Fruit fly (Drosophila melanogaster) whole organism, wandering third instar larva: ENCODE results near the gene CstF50.

Experiments used
- CG32264 ChIP-seq: fragments of 200-800 bp; sonication (Bioruptor generic); optimal IDR thresholded peaks from 2 replicates; lab custom pipeline; 2016; ENCODE audit warnings: missing biosample characterization, missing genetic modification characterization
- CG9705 ChIP-seq: fragments of 200-800 bp; sonication (Bioruptor generic); optimal IDR thresholded peaks from 2 replicates; lab custom pipeline; 2018; ENCODE audit warnings: missing biosample characterization, mild to moderate bottlenecking, missing genetic modification characterization
- CrebA ChIP-seq: fragments of 200-800 bp; sonication (Bioruptor generic); optimal IDR thresholded peaks from 2 replicates; lab custom pipeline; 2016; ENCODE audit warnings: missing biosample characterization, mild to moderate bottlenecking, missing genetic modification characterization, borderline replicate concordance
- Dfd ChIP-seq: fragments of >200 bp; optimal IDR thresholded peaks from 2 replicates; lab custom pipeline; 2017; ENCODE audit warnings: missing biosample characterization, missing genetic modification characterization
- Dif ChIP-seq: fragments of 200-275, 200-300 bp; sonication (Bioruptor generic); optimal IDR thresholded peaks from 2 replicates; lab custom pipeline; 2018; ENCODE audit warnings: missing biosample characterization, missing genetic modification characterization; ENCODE audit not compliant: partially characterized antibody
- GATAd ChIP-seq: sonication (Bioruptor generic); optimal IDR thresholded peaks from 2 replicates; lab custom pipeline; 2016; ENCODE audit warnings: missing biosample characterization, missing genetic modification characterization
- HLH106 ChIP-seq: fragments of 200-800 bp; optimal IDR thresholded peaks from 3 replicates; lab custom pipeline; 2019; ENCODE audit warnings: missing biosample characterization, mild to moderate bottlenecking, missing genetic modification characterization, moderate library complexity
- Hnf4 ChIP-seq: fragments of 200-800 bp; sonication (Bioruptor generic); optimal IDR thresholded peaks from 2 replicates; lab custom pipeline; 2016; ENCODE audit warnings: missing biosample characterization, mild to moderate bottlenecking, missing genetic modification characterization
- Jra ChIP-seq: sonication (Bioruptor generic); optimal IDR thresholded peaks from 2 replicates; lab custom pipeline; 2016; ENCODE audit warnings: missing biosample characterization, missing genetic modification characterization
- Mio ChIP-seq: sonication (Bioruptor generic); optimal IDR thresholded peaks from 2 replicates; lab custom pipeline; 2016; ENCODE audit warnings: missing biosample characterization, missing genetic modification characterization
- Myc ChIP-seq: fragments of >200 bp; optimal IDR thresholded peaks from 2 replicates; lab custom pipeline; 2017
- N ChIP-seq: fragments of >200 bp; optimal IDR thresholded peaks from 2 replicates; lab custom pipeline; 2018; ENCODE audit warnings: missing biosample characterization, missing external identifiers, missing genetic modification characterization
- OdsH ChIP-seq: fragments of 200-800 bp; sonication (Bioruptor generic); optimal IDR thresholded peaks from 2 replicates; lab custom pipeline; 2016; ENCODE audit warnings: missing biosample characterization, mild to moderate bottlenecking, missing genetic modification characterization
- Rel ChIP-seq, 2 experiments: fragments of 200-800 bp; sonication (Bioruptor generic) in 1 of 2; optimal IDR thresholded peaks; 2 replicates in 1 of 2; 3 replicates in 1 of 2; lab custom pipeline; 2016 to 2019; ENCODE audit warnings: mild to moderate bottlenecking in 2 of 2, missing biosample characterization in 2 of 2, missing genetic modification characterization in 2 of 2, moderate library complexity in 1 of 2
- Sp1 ChIP-seq: fragments of 200-800 bp; sonication (Bioruptor generic); optimal IDR thresholded peaks from 3 replicates; lab custom pipeline; 2019; ENCODE audit warnings: missing biosample characterization, mild to moderate bottlenecking, missing genetic modification characterization, moderate library complexity
- Vsx2 ChIP-seq: fragments of 200-300, 225-300 bp; sonication (Bioruptor generic); optimal IDR thresholded peaks from 2 replicates; lab custom pipeline; 2018; ENCODE audit warnings: missing biosample characterization, missing genetic modification characterization; ENCODE audit not compliant: partially characterized antibody
- br ChIP-seq: fragments of 200-800 bp; sonication (Bioruptor generic); optimal IDR thresholded peaks from 2 replicates; lab custom pipeline; 2016; ENCODE audit warnings: missing biosample characterization, missing genetic modification characterization
- brk ChIP-seq: fragments of 200-800 bp; sonication (Bioruptor generic); optimal IDR thresholded peaks from 2 replicates; lab custom pipeline; 2016; ENCODE audit warnings: missing biosample characterization, mild to moderate bottlenecking, missing genetic modification characterization
- dl ChIP-seq, 2 experiments: fragments of 175-275, 200-275 bp in 1 of 2; fragments of 200-275 bp in 1 of 2; sonication (Bioruptor generic); optimal IDR thresholded peaks; lab custom pipeline; 2018; ENCODE audit warnings: mild to moderate bottlenecking in 2 of 2, missing biosample characterization in 2 of 2, missing genetic modification characterization in 2 of 2, moderate library complexity in 2 of 2; ENCODE audit not compliant: partially characterized antibody in 2 of 2, insufficient read depth in 1 of 2
- dmrt93B ChIP-seq: fragments of 200-800 bp; sonication (Bioruptor generic); optimal IDR thresholded peaks from 2 replicates; lab custom pipeline; 2018; ENCODE audit warnings: missing biosample characterization, mild to moderate bottlenecking, missing genetic modification characterization
- dsf ChIP-seq: sonication (Bioruptor generic); optimal IDR thresholded peaks from 2 replicates; lab custom pipeline; 2016; ENCODE audit warnings: missing biosample characterization, missing genetic modification characterization, borderline replicate concordance
- fru ChIP-seq: fragments of 200-800 bp; sonication (Bioruptor generic); optimal IDR thresholded peaks from 3 replicates; lab custom pipeline; 2016; ENCODE audit warnings: missing biosample characterization, mild to moderate bottlenecking, missing genetic modification characterization
- h ChIP-seq: fragments of 200-800 bp; sonication (Bioruptor generic); optimal IDR thresholded peaks from 3 replicates; lab custom pipeline; 2016; ENCODE audit warnings: missing biosample characterization, mild to moderate bottlenecking, missing genetic modification characterization
- jim ChIP-seq: fragments of 175-275, 200-325 bp; sonication (Bioruptor generic); optimal IDR thresholded peaks from 2 replicates; lab custom pipeline; 2016; ENCODE audit warnings: missing biosample characterization, mild to moderate bottlenecking, missing genetic modification characterization
- pan ChIP-seq: fragments of >200 bp; optimal IDR thresholded peaks from 2 replicates; lab custom pipeline; 2017
- psq ChIP-seq: fragments of 200-800 bp; sonication (Bioruptor generic); optimal IDR thresholded peaks from 3 replicates; lab custom pipeline; 2017; ENCODE audit warnings: missing biosample characterization, mild to moderate bottlenecking, missing genetic modification characterization, moderate library complexity
- rgr ChIP-seq: fragments of 200-800 bp; sonication (Bioruptor generic); optimal IDR thresholded peaks from 3 replicates; lab custom pipeline; 2016; ENCODE audit warnings: missing biosample characterization, mild to moderate bottlenecking, missing genetic modification characterization
- sage ChIP-seq: fragments of 200-800 bp; sonication (Bioruptor generic); optimal IDR thresholded peaks from 2 replicates; lab custom pipeline; 2016; ENCODE audit warnings: missing biosample characterization, mild to moderate bottlenecking, missing genetic modification characterization
- sv ChIP-seq: fragments of 200-800 bp; sonication (Bioruptor generic); optimal IDR thresholded peaks from 3 replicates; lab custom pipeline; 2016; ENCODE audit warnings: missing biosample characterization, missing genetic modification characterization
- usp ChIP-seq: fragments of >200 bp; optimal IDR thresholded peaks from 2 replicates; lab custom pipeline; 2017; ENCODE audit warnings: missing biosample characterization, missing genetic modification characterization
- woc ChIP-seq: sonication (Bioruptor generic); optimal IDR thresholded peaks from 2 replicates; lab custom pipeline; 2016; ENCODE audit warnings: missing biosample characterization, mild to moderate bottlenecking, missing genetic modification characterization

Gene CstF50

dm6 chr3R:31706142-31706894 is 30.4 kb downstream of the CstF50 start:
- no peak for TF ChIP-seq Mio (GFP tag; lab: Kevin White, UChicago)
- no peak for TF ChIP-seq psq (GFP tag; lab: Kevin White, UChicago)
- no peak for TF ChIP-seq Sp1 (GFP tag; lab: Kevin White, UChicago)
- TF ChIP-seq sage (GFP tag; lab: Kevin White, UChicago): no peak
- no peak for TF ChIP-seq Rel (GFP tag; optimal IDR thresholded peaks at IDR 0.05; lab: Kevin White, UChicago)
- TF ChIP-seq Rel (tag; optimal IDR thresholded peaks at IDR 0.05; lab: Kevin White, UChicago): no peak
- no peak for TF ChIP-seq CG9705 (GFP tag; lab: Kevin White, UChicago)
- TF ChIP-seq CrebA (GFP tag; lab: Kevin White, UChicago): no peak
- no peak for TF ChIP-seq dmrt93B (GFP tag; lab: Kevin White, UChicago)
- no peak for TF ChIP-seq woc (GFP tag; lab: Kevin White, UChicago)
- TF ChIP-seq HLH106 (tag; lab: Kevin White, UChicago): no peak
- no peak for TF ChIP-seq Dif (GFP tag; lab: Kevin White, UChicago)
- no peak for TF ChIP-seq dsf (GFP tag; lab: Kevin White, UChicago)
- no peak for TF ChIP-seq GATAd (GFP tag; lab: Kevin White, UChicago)
- no peak for TF ChIP-seq jim (GFP tag; lab: Kevin White, UChicago)
- TF ChIP-seq Dfd (GFP tag; lab: Kevin White, UChicago): no peak
- no peak for TF ChIP-seq Myc (lab: Kevin White, UChicago)
- TF ChIP-seq usp (GFP tag; lab: Kevin White, UChicago): no peak

- TF ChIP-seq CG32264 (GFP tag; lab: Kevin White, UChicago): no peak
- no peak for TF ChIP-seq Hnf4
- no peak for TF ChIP-seq fru (GFP tag; lab: Kevin White, UChicago)
- TF ChIP-seq rgr: no peak
- no peak for TF ChIP-seq Sp1 (GFP tag; lab: Kevin White, UChicago)
- no peak for TF ChIP-seq dl (GFP tag; optimal IDR thresholded peaks at IDR 0.05; lab: Kevin White, UChicago; ENCODE audit: insufficient read depth in 1 of 2, partially characterized antibody in 2 of 2)
- TF ChIP-seq h (GFP tag; lab: Kevin White, UChicago): no peak
- TF ChIP-seq Myc (lab: Kevin White, UChicago): no peak
- TF ChIP-seq Vsx2 (GFP tag; lab: Kevin White, UChicago): no peak
- TF ChIP-seq N (GFP tag; lab: Kevin White, UChicago): no peak
- no peak for TF ChIP-seq Jra (GFP tag; lab: Kevin White, UChicago)
- TF ChIP-seq sv (GFP tag; lab: Kevin White, UChicago): no peak
- no peak for TF ChIP-seq br
- TF ChIP-seq Dif (GFP tag; lab: Kevin White, UChicago): no peak
- no peak for TF ChIP-seq CrebA (GFP tag; lab: Kevin White, UChicago)
- TF ChIP-seq usp (GFP tag; lab: Kevin White, UChicago): no peak
- no peak for TF ChIP-seq jim (GFP tag; lab: Kevin White, UChicago)
- no peak for TF ChIP-seq brk (GFP tag; lab: Kevin White, UChicago)
- no peak for TF ChIP-seq OdsH
- no peak for TF ChIP-seq dsf (GFP tag; lab: Kevin White, UChicago)
These were observed 32.1 kb downstream of the CstF50 start for dm6 chr3R:31704524-31705215.

- no peak for TF ChIP-seq h (GFP tag; lab: Kevin White, UChicago)
- TF ChIP-seq HLH106 (tag; lab: Kevin White, UChicago): no peak
- no peak for TF ChIP-seq pan (lab: Kevin White, UChicago)
- no peak for TF ChIP-seq CrebA (GFP tag; lab: Kevin White, UChicago)
- TF ChIP-seq CG32264 (GFP tag; lab: Kevin White, UChicago): no peak
- TF ChIP-seq fru (GFP tag; lab: Kevin White, UChicago): no peak
- no peak for TF ChIP-seq Dif (GFP tag; lab: Kevin White, UChicago)
These were observed 33.4 kb downstream of the CstF50 start for dm6 chr3R:31703370-31703769.
